Worm (Caenorhabditis elegans): ENCODE results near the gene cyp-25A2.
A peak's percentile ranks its signal among the peaks of the same experiment; 100 is the strongest.

cyp-25A2 gene

DNA sequence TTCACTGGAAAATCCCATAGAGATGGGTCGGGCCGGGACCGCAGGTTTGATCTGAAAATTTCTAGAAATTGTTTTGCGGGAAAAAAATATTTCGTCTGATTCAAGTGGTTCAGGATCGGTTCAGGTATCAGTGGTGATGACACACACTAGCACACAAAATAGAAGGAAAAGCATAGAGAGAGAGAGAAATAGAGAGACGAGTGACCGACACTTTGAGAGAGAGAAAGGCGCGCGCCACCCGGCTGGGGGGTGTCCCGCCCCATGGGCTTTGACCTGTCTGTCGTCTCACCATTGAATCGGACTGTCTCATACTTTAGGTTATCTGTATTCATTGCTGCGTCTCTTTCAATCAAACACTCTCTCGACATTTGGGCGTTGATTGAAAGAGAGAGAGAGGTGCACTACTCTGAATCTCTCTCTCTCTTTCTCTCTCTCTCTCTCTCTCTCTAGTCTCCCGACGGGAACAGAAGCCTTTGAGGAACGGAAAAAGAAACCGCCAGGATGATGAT lies 48.5 kb upstream of the cyp-25A2 start, which contains the start of gene acy-3 (continued):
- TF ChIP-seq C34B4.2 (tag; optimal IDR thresholded peaks at IDR 0.05) (no peak), elt-2 (tag; optimal IDR thresholded peaks at IDR 0.05) (peak; percentile 28), unc-86 (tag; optimal IDR thresholded peaks at IDR 0.05) (no peak), ztf-11 (tag; optimal IDR thresholded peaks at IDR 0.05) (no peak), nhr-20 (tag; optimal IDR thresholded peaks at IDR 0.05) (peak; percentile 62), fos-1 (tag; optimal IDR thresholded peaks at IDR 0.05) (peak; percentile 19), ceh-8 (GFP tag; optimal IDR thresholded peaks at IDR 0.05) (no peak), mep-1 (tag; optimal IDR thresholded peaks at IDR 0.05) (no peak), pag-3 (tag; optimal IDR thresholded peaks at IDR 0.05; ENCODE audit: borderline replicate concordance, insufficient read depth) (no peak), nhr-237 (tag; optimal IDR thresholded peaks at IDR 0.05) (no peak), jun-1 (tag; optimal IDR thresholded peaks at IDR 0.05) (peak; percentile 7), isw-1 (GFP tag; IDR thresholded peaks at IDR 0.05) (no peak), sup-37 (GFP tag; optimal IDR thresholded peaks at IDR 0.05) (peak; percentile 25), ama-1 (optimal IDR thresholded peaks at IDR 0.05) (no peak), nhr-90 (tag; optimal IDR thresholded peaks at IDR 0.05; ENCODE audit: poor library complexity) (peak; percentile 53), lin-35 (GFP tag; optimal IDR thresholded peaks at IDR 0.05) (peak; percentile 5 to 40), aha-1 (tag; optimal IDR thresholded peaks at IDR 0.05) (no peak), sptf-1 (tag; optimal IDR thresholded peaks at IDR 0.05) (no peak), tbx-2 (tag; optimal IDR thresholded peaks at IDR 0.05) (peak; percentile 31), unc-98 (GFP tag; IDR thresholded peaks at IDR 0.05) (no peak), zip-4 (GFP tag; optimal IDR thresholded peaks at IDR 0.05) (no peak), mef-2 (tag; optimal IDR thresholded peaks at IDR 0.05) (no peak), swsn-7 (tag; optimal IDR thresholded peaks at IDR 0.05) (peak; percentile 51), dsc-1 (tag; optimal IDR thresholded peaks at IDR 0.05) (no peak), egl-27 (tag; optimal IDR thresholded peaks at IDR 0.05) (peak in 1 of 2 experiments; percentile 19), alr-1 (tag; optimal IDR thresholded peaks at IDR 0.05; ENCODE audit: borderline replicate concordance) (no peak), ceh-88 (GFP tag; IDR thresholded peaks at IDR 0.05) (no peak), aly-2 (tag; optimal IDR thresholded peaks at IDR 0.05) (no peak), nhr-77 (tag; optimal IDR thresholded peaks at IDR 0.05) (no peak), ceh-63 (GFP tag; optimal IDR thresholded peaks at IDR 0.05) (no peak), xbp-1 (tag; optimal IDR thresholded peaks at IDR 0.05) (peak; percentile 21), nhr-19 (GFP tag; conservative IDR thresholded peaks at IDR 0.05) (peak; percentile 67), mdl-1 (tag; optimal IDR thresholded peaks at IDR 0.05) (peak in 1 of 2 experiments; percentile 30), nhr-28 (tag; optimal IDR thresholded peaks at IDR 0.05) (no peak), ceh-82 (tag; optimal IDR thresholded peaks at IDR 0.05) (no peak), fkh-10 (GFP tag; optimal IDR thresholded peaks at IDR 0.05) (no peak), lin-39 (tag; optimal IDR thresholded peaks at IDR 0.05) (no peak)

DNA sequence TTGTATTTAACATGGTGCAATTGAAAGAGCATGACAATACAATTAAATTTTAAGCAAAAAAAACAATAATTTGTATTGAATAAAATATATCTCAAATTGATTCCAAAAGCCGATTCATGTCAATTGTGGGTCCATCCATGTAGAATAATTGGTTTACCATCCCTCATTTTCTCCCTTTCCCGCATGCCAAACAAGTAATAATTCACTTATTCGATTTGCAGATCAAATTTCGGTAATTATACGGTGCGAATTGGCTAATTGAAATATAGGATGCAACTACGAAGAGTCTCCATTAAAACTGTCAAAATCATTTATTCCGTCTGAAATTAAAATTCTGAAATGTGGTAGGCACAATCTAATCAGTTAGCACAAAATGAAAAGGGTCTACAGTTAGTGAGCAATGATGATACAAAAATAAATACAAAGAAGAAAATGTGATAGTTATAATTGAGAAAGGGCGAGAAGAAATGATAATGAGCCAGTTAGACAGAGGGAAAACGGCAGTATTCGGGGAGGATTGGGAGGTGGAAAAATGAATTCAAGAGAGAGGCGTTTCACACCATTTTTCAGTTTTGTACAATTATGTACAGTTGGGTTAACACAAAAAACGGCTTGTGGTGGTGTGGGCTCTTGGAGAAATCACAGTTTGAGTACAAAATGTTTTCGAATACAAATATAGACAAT lies 45.2 kb upstream of the cyp-25A2 start:
- TF ChIP-seq ztf-4 (tag; optimal IDR thresholded peaks at IDR 0.05), result peak; percentile 7
- TF ChIP-seq nhr-85 (tag), result peak; percentile 55
- no peak for TF ChIP-seq efl-1 (optimal IDR thresholded peaks at IDR 0.05)
- peak in 1 of 2 experiments; percentile 51 for TF ChIP-seq efl-1 (GFP tag; optimal IDR thresholded peaks at IDR 0.05 in 1 of 2)
- TF ChIP-seq lin-14 (GFP tag; optimal IDR thresholded peaks at IDR 0.05), result peak; percentile 7
- no peak for TF ChIP-seq egl-27 (tag; optimal IDR thresholded peaks at IDR 0.05)
- TF ChIP-seq elt-3 (tag; optimal IDR thresholded peaks at IDR 0.05), result no peak
- TF ChIP-seq ceh-90 (tag; optimal IDR thresholded peaks at IDR 0.05), result no peak
- no peak for TF ChIP-seq zip-4 (GFP tag; optimal IDR thresholded peaks at IDR 0.05)
- TF ChIP-seq C34B4.2 (tag; optimal IDR thresholded peaks at IDR 0.05), result no peak
- TF ChIP-seq ceh-8 (GFP tag; optimal IDR thresholded peaks at IDR 0.05), result peak; percentile 63
- TF ChIP-seq lsy-2 (tag; optimal IDR thresholded peaks at IDR 0.05), result peak in 1 of 2 experiments; percentile 5
